Fruit fly (Drosophila melanogaster): Measurements from ENCODE around the gene I-t.

Gene I-t

dm6 chr3R:11656614-11657216 lies 47.1 kb upstream of the I-t start (continued):
- peak; percentile 98 for TF ChIP-seq CG11762 (GFP tag; optimal IDR thresholded peaks at IDR 0.05; ENCODE audit: insufficient read depth)
- peak; percentile 97 for TF ChIP-seq Ets21C (GFP tag; optimal IDR thresholded peaks at IDR 0.05)
- peak; percentile 100 for TF ChIP-seq Eip78C (GFP tag)
- peak; percentile 95 for TF ChIP-seq fd85E (GFP tag; optimal IDR thresholded peaks at IDR 0.05)
- peak; percentile 99 for TF ChIP-seq CG10669 (GFP tag; optimal IDR thresholded peaks at IDR 0.05)
- TF ChIP-seq fd59A (GFP tag; optimal IDR thresholded peaks at IDR 0.05): peak; percentile 99
- peak; percentile 99 for TF ChIP-seq svp (GFP tag)
- peak; percentile 98 for TF ChIP-seq Smox (GFP tag; optimal IDR thresholded peaks at IDR 0.05)
- peak; percentile 98 for TF ChIP-seq vri (GFP tag; optimal IDR thresholded peaks at IDR 0.05)
- TF ChIP-seq CG4318 (GFP tag; optimal IDR thresholded peaks at IDR 0.05): peak; percentile 98
- TF ChIP-seq Met (GFP tag; optimal IDR thresholded peaks at IDR 0.05): peak; percentile 99
- TF ChIP-seq CG11294 (GFP tag; IDR thresholded peaks at IDR 0.05): peak; percentile 98
- TF ChIP-seq CG11902 (GFP tag; optimal IDR thresholded peaks at IDR 0.05): peak; percentile 98
- peak; percentile 83 for TF ChIP-seq Hr38 (GFP tag; optimal IDR thresholded peaks at IDR 0.05)
- peak; percentile 96 for TF ChIP-seq Eip93F (GFP tag; optimal IDR thresholded peaks at IDR 0.05)
- TF ChIP-seq lz (GFP tag; optimal IDR thresholded peaks at IDR 0.05): peak; percentile 99
- TF ChIP-seq net (GFP tag; optimal IDR thresholded peaks at IDR 0.05): peak; percentile 99
- peak; percentile 99 for TF ChIP-seq Hr4 (GFP tag; optimal IDR thresholded peaks at IDR 0.05)

dm6 chr3R:11657786-11658193 lies 46.0 kb upstream of the I-t start:
- peak; percentile 88 for TF ChIP-seq cyc (GFP tag; optimal IDR thresholded peaks at IDR 0.05)
- peak; percentile 84 for TF ChIP-seq CG10631 (GFP tag; optimal IDR thresholded peaks at IDR 0.05)
- peak; percentile 77 for TF ChIP-seq Ets21C (GFP tag; optimal IDR thresholded peaks at IDR 0.05)
- peak; percentile 62 for TF ChIP-seq Sox15 (GFP tag; optimal IDR thresholded peaks at IDR 0.05)
- TF ChIP-seq CG6792 (GFP tag; optimal IDR thresholded peaks at IDR 0.05): peak; percentile 86
- peak; percentile 88 for TF ChIP-seq acj6 (GFP tag; optimal IDR thresholded peaks at IDR 0.05)
- peak; percentile 64 for TF ChIP-seq CG11902 (GFP tag; optimal IDR thresholded peaks at IDR 0.05)
- peak; percentile 53 for TF ChIP-seq CG16779 (tag; optimal IDR thresholded peaks at IDR 0.05)
- peak; percentile 98 for TF ChIP-seq Eip78C (GFP tag)
- TF ChIP-seq CG15336 (GFP tag; IDR thresholded peaks at IDR 0.05): peak; percentile 75
- peak; percentile 89 for TF ChIP-seq Sox102F (GFP tag; optimal IDR thresholded peaks at IDR 0.05)
- TF ChIP-seq Sox14 (GFP tag; optimal IDR thresholded peaks at IDR 0.05): peak; percentile 90
- peak; percentile 83 for TF ChIP-seq CG34406 (GFP tag; optimal IDR thresholded peaks at IDR 0.05)
- TF ChIP-seq Blimp-1 (GFP tag; optimal IDR thresholded peaks at IDR 0.05): peak; percentile 48
- peak; percentile 89 for TF ChIP-seq topi (GFP tag; optimal IDR thresholded peaks at IDR 0.05)
- peak; percentile 84 for TF ChIP-seq lz (GFP tag; optimal IDR thresholded peaks at IDR 0.05)
- TF ChIP-seq Eip75B (GFP tag; optimal IDR thresholded peaks at IDR 0.05): peak; percentile 91
- peak; percentile 91 for TF ChIP-seq esn (GFP tag; optimal IDR thresholded peaks at IDR 0.05)
- peak; percentile 81 for TF ChIP-seq CG31627 (GFP tag; optimal IDR thresholded peaks at IDR 0.05)
- peak; percentile 69 for TF ChIP-seq CG32006 (GFP tag; optimal IDR thresholded peaks at IDR 0.05)
- peak; percentile 86 for TF ChIP-seq net (GFP tag; optimal IDR thresholded peaks at IDR 0.05)
- peak; percentile 83 for TF ChIP-seq CG8319 (GFP tag; optimal IDR thresholded peaks at IDR 0.05)
- peak; percentile 87 for TF ChIP-seq OdsH (GFP tag; optimal IDR thresholded peaks at IDR 0.05)
- TF ChIP-seq Gug (GFP tag; IDR thresholded peaks at IDR 0.05): peak; percentile 57
- TF ChIP-seq CG6163 (GFP tag; IDR thresholded peaks at IDR 0.05): peak; percentile 89
- peak; percentile 91 for TF ChIP-seq Met (GFP tag; optimal IDR thresholded peaks at IDR 0.05)
- TF ChIP-seq CG3032 (tag; optimal IDR thresholded peaks at IDR 0.05): peak; percentile 84
- peak; percentile 73 for TF ChIP-seq CG1621 (tag; optimal IDR thresholded peaks at IDR 0.05)
- TF ChIP-seq ss (GFP tag; optimal IDR thresholded peaks at IDR 0.05): peak; percentile 82 to 86
- TF ChIP-seq CG3919 (GFP tag; optimal IDR thresholded peaks at IDR 0.05): peak; percentile 91
- TF ChIP-seq CG4318 (GFP tag; optimal IDR thresholded peaks at IDR 0.05): peak; percentile 25
- TF ChIP-seq eg (GFP tag; IDR thresholded peaks at IDR 0.05): peak; percentile 75
- peak; percentile 90 for TF ChIP-seq vri (GFP tag; optimal IDR thresholded peaks at IDR 0.05)
- TF ChIP-seq Eip93F (GFP tag; optimal IDR thresholded peaks at IDR 0.05): peak; percentile 10
- peak; percentile 67 for TF ChIP-seq CG8119 (GFP tag; IDR thresholded peaks at IDR 0.05)
- TF ChIP-seq CG6808 (GFP tag; optimal IDR thresholded peaks at IDR 0.05): peak; percentile 84
- peak; percentile 76 for TF ChIP-seq CG8632 (GFP tag; optimal IDR thresholded peaks at IDR 0.05)
- TF ChIP-seq CG11762 (GFP tag; optimal IDR thresholded peaks at IDR 0.05; ENCODE audit: insufficient read depth): peak; percentile 77
- TF ChIP-seq spab (GFP tag; optimal IDR thresholded peaks at IDR 0.05): peak; percentile 81
- peak; percentile 60 for TF ChIP-seq Hr4 (GFP tag; optimal IDR thresholded peaks at IDR 0.05)
- TF ChIP-seq CG11294 (GFP tag; IDR thresholded peaks at IDR 0.05): 0 out of 2 replicates have a peak, but pooled peaks have one; percentile 25
- TF ChIP-seq Lpt (GFP tag; optimal IDR thresholded peaks at IDR 0.05): peak; percentile 77

Measured in whole organism, prepupa.